Worm (Caenorhabditis elegans) whole organism, young adult: ENCODE results near the gene popl-1.

Source experiments
- B0035.1 ChIP-seq: sonication (generic microtip); optimal IDR thresholded peaks from 2 replicates; lab custom pipeline; 2016; ENCODE audit warnings: missing genetic modification characterization, mild to moderate bottlenecking, missing compliant biosample characterization, missing genotype, missing genetic modification reagents
- C06A6.2 ChIP-seq: fragments of 200-800 bp; sonication (Bioruptor generic); conservative IDR thresholded peaks from 2 replicates; pipeline ENCODE4 v1.3.6; 2022; ENCODE audit warnings: missing genetic modification characterization, missing compliant biosample characterization
- F10E7.11 ChIP-seq: sonication (generic microtip); optimal IDR thresholded peaks from 2 replicates; lab custom pipeline; 2017; ENCODE audit warnings: mild to moderate bottlenecking, missing genetic modification characterization, moderate library complexity, missing compliant biosample characterization
- F22D6.2 ChIP-seq: sonication (generic microtip); optimal IDR thresholded peaks from 2 replicates; lab custom pipeline; 2016; ENCODE audit warnings: mild to moderate bottlenecking, missing genetic modification characterization, missing compliant biosample characterization
- F39B2.1 ChIP-seq: fragments of 200-800 bp; sonication (Bioruptor generic); IDR thresholded peaks from 2 replicates; pipeline ENCODE4 v1.3.6; 2022; ENCODE audit warnings: missing genetic modification reagents, missing genetic modification characterization, missing compliant biosample characterization
- F49E8.2 ChIP-seq: sonication (generic microtip); optimal IDR thresholded peaks from 3 replicates; lab custom pipeline; 2017; ENCODE audit warnings: missing genetic modification characterization, mild to moderate bottlenecking, missing compliant biosample characterization, antibody characterized with exemption, moderate library complexity; ENCODE audit not compliant: insufficient read depth
- F57C9.4 ChIP-seq: sonication (generic microtip); optimal IDR thresholded peaks from 2 replicates; lab custom pipeline; 2017; ENCODE audit warnings: mild to moderate bottlenecking, missing genetic modification characterization, missing compliant biosample characterization
- K11D2.4 ChIP-seq: fragments of 200-800 bp; sonication (Bioruptor generic); IDR thresholded peaks from 2 replicates; pipeline ENCODE4 v1.3.6; 2022; ENCODE audit warnings: missing genetic modification reagents, missing genetic modification characterization, missing compliant biosample characterization
- T26A5.8 ChIP-seq: sonication (generic microtip); optimal IDR thresholded peaks from 2 replicates; lab custom pipeline; 2016; ENCODE audit warnings: missing genetic modification characterization, missing compliant biosample characterization
- Y56A3A.18 ChIP-seq: fragments of 200-800 bp; sonication (Bioruptor generic); IDR thresholded peaks from 2 replicates; pipeline ENCODE4 v1.3.6; 2022; ENCODE audit warnings: missing genetic modification reagents, missing genetic modification characterization, missing compliant biosample characterization
- Y79H2A.3 ChIP-seq: fragments of 200-800 bp; sonication (Bioruptor generic); conservative IDR thresholded peaks from 2 replicates; pipeline ENCODE4 v1.3.6; 2022; ENCODE audit warnings: missing genetic modification reagents, missing genetic modification characterization, missing compliant biosample characterization
- Y95B8A.8 ChIP-seq: fragments of 200-800 bp; sonication (Bioruptor generic); IDR thresholded peaks from 2 replicates; pipeline ENCODE4 v1.3.6; 2022; ENCODE audit warnings: missing genetic modification reagents, missing genetic modification characterization, missing compliant biosample characterization
- attf-3 ChIP-seq: fragments of 200-800 bp; sonication (Bioruptor generic); conservative IDR thresholded peaks from 2 replicates; pipeline ENCODE4 v1.3.6; 2022; ENCODE audit warnings: missing genetic modification reagents, missing genetic modification characterization, missing compliant biosample characterization
- attf-6 ChIP-seq: fragments of 200-800 bp; sonication (Bioruptor generic); IDR thresholded peaks from 2 replicates; pipeline ENCODE4 v1.3.6; 2022; ENCODE audit warnings: missing genetic modification reagents, missing genetic modification characterization, missing compliant biosample characterization
- bed-1 ChIP-seq: fragments of 200-800 bp; sonication (Bioruptor generic); IDR thresholded peaks from 2 replicates; pipeline ENCODE4 v1.3.6; 2022; ENCODE audit warnings: missing genetic modification reagents, missing genetic modification characterization, missing compliant biosample characterization
- bed-2 ChIP-seq: fragments of 200-800 bp; sonication (Bioruptor generic); IDR thresholded peaks from 2 replicates; pipeline ENCODE4 v1.3.6; 2022; ENCODE audit warnings: missing genetic modification reagents, missing genetic modification characterization, missing compliant biosample characterization
- cebp-1 ChIP-seq, 2 experiments: fragments of 200-800 bp in 1 of 2; sonication (Bioruptor generic) in 1 of 2; sonication (generic microtip) in 1 of 2; IDR thresholded peaks in 1 of 2; optimal IDR thresholded peaks in 1 of 2; 2 replicates each; pipeline versions ENCODE4 v1.3.6 to Lab custom; 2017 to 2022; ENCODE audit warnings: missing compliant biosample characterization in 2 of 2, missing genetic modification characterization in 2 of 2, mild to moderate bottlenecking in 1 of 2, missing genetic modification reagents in 1 of 2, moderate library complexity in 1 of 2
- ceh-100 ChIP-seq: fragments of 200-800 bp; sonication (Bioruptor generic); IDR thresholded peaks from 2 replicates; pipeline ENCODE4 v1.3.6; 2022; ENCODE audit warnings: missing genetic modification reagents, missing genetic modification characterization, missing compliant biosample characterization
- ceh-27 ChIP-seq: fragments of 200-800 bp; sonication (Bioruptor generic); optimal IDR thresholded peaks from 2 replicates; lab custom pipeline; 2018; ENCODE audit warnings: mild to moderate bottlenecking, missing genetic modification characterization, moderate library complexity, missing compliant biosample characterization
- ceh-40 ChIP-seq: fragments of 200-800 bp; sonication (Bioruptor generic); IDR thresholded peaks from 2 replicates; pipeline ENCODE4 v1.3.6; 2022; ENCODE audit warnings: missing genetic modification characterization, missing compliant biosample characterization
- ceh-58 ChIP-seq: fragments of 200-800 bp; sonication (Bioruptor generic); IDR thresholded peaks from 2 replicates; pipeline ENCODE4 v1.3.6; 2022; ENCODE audit warnings: missing genetic modification characterization, missing compliant biosample characterization
- ceh-79 ChIP-seq: sonication (generic microtip); optimal IDR thresholded peaks from 2 replicates; lab custom pipeline; 2017; ENCODE audit warnings: mild to moderate bottlenecking, missing genetic modification characterization, missing compliant biosample characterization
- dpff-1 ChIP-seq: sonication (generic microtip); optimal IDR thresholded peaks from 2 replicates; lab custom pipeline; 2017; ENCODE audit warnings: mild to moderate bottlenecking, missing genetic modification characterization, missing compliant biosample characterization
- efl-1 ChIP-seq: fragments of 150-350 bp; optimal IDR thresholded peaks from 2 replicates; lab custom pipeline; 2014; ENCODE audit warnings: missing biosample characterization, missing genetic modification reagents, missing genetic modification characterization
- ets-4 ChIP-seq: fragments of 200-800 bp; sonication (Bioruptor generic); optimal IDR thresholded peaks from 2 replicates; lab custom pipeline; 2018; ENCODE audit warnings: mild to moderate bottlenecking, missing genetic modification characterization, missing compliant biosample characterization
- hmg-20 ChIP-seq: fragments of 200-800 bp; sonication (Bioruptor generic); IDR thresholded peaks from 2 replicates; pipeline ENCODE4 v1.3.6; 2022; ENCODE audit warnings: missing genetic modification reagents, missing genetic modification characterization, missing compliant biosample characterization
- hsf-1 ChIP-seq: fragments of 200-800 bp; sonication (Bioruptor generic); IDR thresholded peaks from 2 replicates; pipeline ENCODE4 v1.3.6; 2022; ENCODE audit warnings: missing genetic modification reagents, missing genetic modification characterization, missing compliant biosample characterization
- lin-26 ChIP-seq: fragments of 200-800 bp; sonication (Bioruptor generic); IDR thresholded peaks from 2 replicates; pipeline ENCODE4 v1.3.6; 2022; ENCODE audit warnings: missing genetic modification reagents, missing genetic modification characterization, missing compliant biosample characterization
- lin-54 ChIP-seq: fragments of 200-800 bp; sonication (Bioruptor generic); optimal IDR thresholded peaks from 2 replicates; lab custom pipeline; 2018; ENCODE audit warnings: mild to moderate bottlenecking, missing genetic modification characterization, missing compliant biosample characterization
- lsl-1 ChIP-seq: fragments of 200-800 bp; sonication (Bioruptor generic); optimal IDR thresholded peaks from 2 replicates; lab custom pipeline; 2018; ENCODE audit warnings: mild to moderate bottlenecking, missing genetic modification characterization, moderate library complexity, missing compliant biosample characterization
- lsy-27 ChIP-seq: sonication (generic microtip); optimal IDR thresholded peaks from 2 replicates; lab custom pipeline; 2017; ENCODE audit warnings: missing genetic modification characterization, mild to moderate bottlenecking, missing compliant biosample characterization, antibody characterized with exemption, missing genotype, borderline replicate concordance; ENCODE audit not compliant: insufficient read depth
- madf-3 ChIP-seq: fragments of 200-800 bp; sonication (Bioruptor generic); IDR thresholded peaks from 2 replicates; pipeline ENCODE4 v1.3.6; 2022; ENCODE audit warnings: missing genetic modification reagents, missing genetic modification characterization, missing compliant biosample characterization
- madf-8 ChIP-seq: fragments of 200-800 bp; sonication (Bioruptor generic); conservative IDR thresholded peaks from 2 replicates; pipeline ENCODE4 v1.3.6; 2022; ENCODE audit warnings: missing genetic modification reagents, missing genetic modification characterization, missing compliant biosample characterization
- mel-28 ChIP-seq: sonication (generic microtip); optimal IDR thresholded peaks from 2 replicates; lab custom pipeline; 2016; ENCODE audit warnings: borderline replicate concordance, mild to moderate bottlenecking, missing genetic modification characterization, missing compliant biosample characterization
- nfya-1 ChIP-seq: sonication (generic microtip); optimal IDR thresholded peaks from 2 replicates; lab custom pipeline; 2017; ENCODE audit warnings: antibody characterized with exemption, missing compliant biosample characterization, missing genetic modification characterization, borderline replicate concordance; ENCODE audit not compliant: insufficient read depth
- nhr-120 ChIP-seq: fragments of 200-800 bp; sonication (Bioruptor generic); IDR thresholded peaks from 2 replicates; pipeline ENCODE4 v1.3.6; 2022; ENCODE audit warnings: missing genetic modification characterization, missing compliant biosample characterization
- nhr-90 ChIP-seq: sonication (generic microtip); optimal IDR thresholded peaks from 2 replicates; lab custom pipeline; 2016; ENCODE audit warnings: missing genotype, mild to moderate bottlenecking, missing genetic modification characterization, missing compliant biosample characterization
- pha-4 ChIP-seq: fragments of 150-350 bp; sonication (generic microtip); optimal IDR thresholded peaks from 2 replicates; lab custom pipeline; 2014; ENCODE audit warnings: missing biosample characterization, missing genetic modification reagents, missing genetic modification characterization
- repo-1 ChIP-seq: sonication (generic microtip); optimal IDR thresholded peaks from 2 replicates; lab custom pipeline; 2017; ENCODE audit warnings: mild to moderate bottlenecking, missing genetic modification characterization, missing compliant biosample characterization
- rpc-1 ChIP-seq, 2 experiments: fragments of 150-350 bp in 1 of 2; sonication (generic microtip) in 1 of 2; optimal IDR thresholded peaks; 2 replicates each; lab custom pipeline; 2014 to 2018; ENCODE audit warnings: missing biosample characterization in 1 of 2, missing genetic modification characterization in 1 of 2, missing genetic modification reagents in 1 of 2, missing genotype in 1 of 2
- sdz-38 ChIP-seq: sonication (generic microtip); optimal IDR thresholded peaks from 2 replicates; lab custom pipeline; 2016; ENCODE audit warnings: missing genotype, missing genetic modification characterization, missing compliant biosample characterization
- snpc-3.4 ChIP-seq: sonication (generic microtip); optimal IDR thresholded peaks from 2 replicates; lab custom pipeline; 2017; ENCODE audit warnings: missing genetic modification characterization, mild to moderate bottlenecking, missing compliant biosample characterization, antibody characterized with exemption, moderate library complexity, missing genotype, missing genetic modification reagents
- zim-3 ChIP-seq: sonication (generic microtip); optimal IDR thresholded peaks from 2 replicates; lab custom pipeline; 2017; ENCODE audit warnings: mild to moderate bottlenecking, missing genetic modification characterization, moderate library complexity, missing compliant biosample characterization
- ztf-18 ChIP-seq: sonication (generic microtip); optimal IDR thresholded peaks from 2 replicates; lab custom pipeline; 2016; ENCODE audit warnings: missing genotype, mild to moderate bottlenecking, missing genetic modification characterization, missing compliant biosample characterization
- ztf-25 ChIP-seq: fragments of 200-800 bp; sonication (Bioruptor generic); IDR thresholded peaks from 2 replicates; pipeline ENCODE4 v1.3.6; 2022; ENCODE audit warnings: missing genetic modification reagents, missing genetic modification characterization, missing compliant biosample characterization
- ztf-28 ChIP-seq: fragments of 200-800 bp; sonication (Bioruptor generic); IDR thresholded peaks from 2 replicates; pipeline ENCODE4 v1.3.6; 2022; ENCODE audit warnings: missing genetic modification reagents, missing genetic modification characterization, missing compliant biosample characterization
- ztf-6 ChIP-seq: fragments of 200-800 bp; sonication (Bioruptor generic); IDR thresholded peaks from 2 replicates; pipeline ENCODE4 v1.3.6; 2022; ENCODE audit warnings: missing genetic modification reagents, missing genetic modification characterization, missing compliant biosample characterization

Gene popl-1

DNA sequence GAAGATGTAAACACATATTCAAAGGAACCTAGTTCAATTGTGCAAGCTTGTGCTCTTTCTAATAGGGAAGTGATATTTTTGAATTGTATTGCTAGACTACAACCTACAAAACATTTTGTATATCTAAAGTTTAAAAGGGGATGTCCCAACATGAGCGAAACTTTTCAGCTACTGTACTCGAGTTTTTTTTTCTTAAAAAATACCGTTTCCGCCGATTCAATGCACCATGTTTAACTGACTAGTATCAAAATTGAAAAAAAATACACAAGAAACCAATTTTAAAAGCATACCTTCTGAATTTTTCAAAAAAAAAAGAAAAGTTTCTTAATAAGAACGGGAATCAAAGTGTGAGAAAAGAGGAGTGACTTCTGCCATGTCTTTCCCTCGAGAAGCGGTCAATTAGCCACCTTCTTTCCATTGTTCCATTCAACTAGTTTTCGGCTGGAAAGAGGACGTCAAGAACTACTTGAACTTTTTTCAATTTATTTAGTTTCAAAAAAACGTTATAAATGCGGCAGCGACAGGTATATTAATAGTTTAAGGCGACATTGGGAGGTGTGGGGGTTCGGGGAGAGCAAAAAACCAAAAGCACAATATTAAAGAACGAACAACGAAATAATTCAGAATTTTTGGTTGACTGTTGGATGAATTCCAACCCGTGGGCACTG is 15.3 kb downstream of the popl-1 start, which contains the start of gene nas-4:
nas-4 (minus strand) TSS at position 351 of the 668 bp plus-strand sequence.
- TF ChIP-seq T26A5.8 (tag; lab: Kevin White, UChicago): no peak
- 0 out of 2 replicates have a peak, but pooled peaks have one; percentile 38 for TF ChIP-seq cebp-1 (GFP tag; IDR thresholded peaks at IDR 0.05; lab: Robert Waterston, UW)
- TF ChIP-seq cebp-1 (tag; optimal IDR thresholded peaks at IDR 0.05; lab: Kevin White, UChicago): peak; percentile 71
- no peak for TF ChIP-seq F10E7.11
- TF ChIP-seq Y56A3A.18 (GFP tag; lab: Robert Waterston, UW): peak; percentile 20; the same call in 1 of the 2 replicates
- no peak for TF ChIP-seq F49E8.2 (tag; lab: Kevin White, UChicago)
- TF ChIP-seq ztf-6 (GFP tag; lab: Robert Waterston, UW): no peak
- TF ChIP-seq hsf-1 (GFP tag; lab: Robert Waterston, UW): no peak
- TF ChIP-seq ceh-58 (GFP tag; lab: Robert Waterston, UW): no peak
- TF ChIP-seq ceh-79 (tag; lab: Kevin White, UChicago): no peak
- TF ChIP-seq lsy-27 (tag; lab: Kevin White, UChicago): no peak
- peak; percentile 35 for TF ChIP-seq nhr-90 (tag; lab: Kevin White, UChicago)
- TF ChIP-seq B0035.1 (tag; lab: Kevin White, UChicago): peak; percentile 75
- TF ChIP-seq madf-3 (GFP tag; lab: Robert Waterston, UW): 0 out of 2 replicates have a peak, but pooled peaks have one; percentile 70
- 0 out of 2 replicates have a peak, but pooled peaks have one; percentile 5 for TF ChIP-seq nhr-120 (GFP tag; lab: Robert Waterston, UW)
- TF ChIP-seq zim-3 (tag; lab: Kevin White, UChicago): no peak
- no peak for TF ChIP-seq bed-2 (GFP tag; lab: Robert Waterston, UW)
- no peak for TF ChIP-seq ets-4 (GFP tag; lab: Kevin White, UChicago)
- TF ChIP-seq ceh-100 (GFP tag; lab: Robert Waterston, UW): no peak
- TF ChIP-seq repo-1 (tag; lab: Kevin White, UChicago): peak; percentile 60
- no peak for TF ChIP-seq attf-6 (GFP tag; lab: Robert Waterston, UW)
- no peak for TF ChIP-seq F22D6.2 (tag; lab: Kevin White, UChicago)
- no peak for TF ChIP-seq bed-1 (GFP tag; lab: Robert Waterston, UW)
- TF ChIP-seq ztf-18: no peak
- peak; percentile 35 for TF ChIP-seq ceh-27 (GFP tag; lab: Kevin White, UChicago)
- TF ChIP-seq rpc-1 (optimal IDR thresholded peaks at IDR 0.05; lab: Kevin White, UChicago): no peak
- TF ChIP-seq rpc-1 (tag; optimal IDR thresholded peaks at IDR 0.05; lab: Kevin White, UChicago): no peak
- TF ChIP-seq madf-8 (GFP tag; lab: Robert Waterston, UW): no peak
- no peak for TF ChIP-seq F57C9.4 (tag; lab: Kevin White, UChicago)
- no peak for TF ChIP-seq hmg-20 (GFP tag; lab: Robert Waterston, UW)
- no peak for TF ChIP-seq lsl-1 (GFP tag; lab: Kevin White, UChicago)
- no peak for TF ChIP-seq Y95B8A.8
- TF ChIP-seq Y79H2A.3: no peak
- TF ChIP-seq ztf-28 (GFP tag; lab: Robert Waterston, UW): no peak
- no peak for TF ChIP-seq ztf-25
- TF ChIP-seq C06A6.2: no peak; the same call in 1 of the 2 replicates
- TF ChIP-seq efl-1 (GFP tag; lab: Kevin White, UChicago): no peak
- peak; percentile 29 for TF ChIP-seq mel-28 (tag; lab: Kevin White, UChicago)
- TF ChIP-seq F39B2.1 (GFP tag; lab: Robert Waterston, UW): no peak
- TF ChIP-seq attf-3: no peak
- TF ChIP-seq dpff-1 (tag; lab: Kevin White, UChicago): no peak
- TF ChIP-seq ceh-40 (GFP tag; lab: Robert Waterston, UW): no peak
- no peak for TF ChIP-seq nfya-1
- TF ChIP-seq snpc-3.4 (tag; lab: Kevin White, UChicago): no peak
- TF ChIP-seq K11D2.4 (GFP tag; lab: Robert Waterston, UW): no peak; the same call in 1 of the 2 replicates
- TF ChIP-seq pha-4 (tag; lab: Kevin White, UChicago): no peak
- TF ChIP-seq sdz-38: no peak
- TF ChIP-seq lin-54 (GFP tag; lab: Kevin White, UChicago): no peak
- peak; percentile 80 for TF ChIP-seq lin-26 (GFP tag; lab: Robert Waterston, UW)
